In genomic region chrII:4904277-4904676, ce11 we compare ENCODE assay signal across 3 worm cellular contexts.
TF ChIP-seq lines count a peak whose summit lies in the region.

No protein-coding gene starts in this region.

TF ChIP-seq in whole organism, L1 larva, 84 proteins besides CTCF, POLR2A, EP300 and RAD21 (continued from another document):
- TF ChIP-seq efl-1 (optimal IDR thresholded peaks at IDR 0.05; lab: Kevin White, UChicago), result peak; percentile 80 to 89
- peak; percentile 66 to 95 for TF ChIP-seq efl-1 (GFP tag; optimal IDR thresholded peaks at IDR 0.05 in 1 of 2; lab: Kevin White, UChicago)
- no peak for TF ChIP-seq efl-3 (GFP tag; optimal IDR thresholded peaks at IDR 0.05; lab: Kevin White, UChicago)
- TF ChIP-seq mef-2 (tag; optimal IDR thresholded peaks at IDR 0.05; lab: Kevin White, UChicago), result no peak
- TF ChIP-seq pax-3 (tag; optimal IDR thresholded peaks at IDR 0.05; lab: Kevin White, UChicago), result no peak
- peak; percentile 48 for TF ChIP-seq blmp-1 (tag; optimal IDR thresholded peaks at IDR 0.05; lab: Kevin White, UChicago)
- TF ChIP-seq tlp-1 (tag; optimal IDR thresholded peaks at IDR 0.05; lab: Kevin White, UChicago), result no peak
- peak; percentile 80 for TF ChIP-seq nhr-71 (tag; optimal IDR thresholded peaks at IDR 0.05; lab: Kevin White, UChicago)
- no peak for TF ChIP-seq vab-15 (tag; optimal IDR thresholded peaks at IDR 0.05; lab: Kevin White, UChicago)
- no peak for TF ChIP-seq C04F5.9 (tag; optimal IDR thresholded peaks at IDR 0.05; lab: Kevin White, UChicago)
- TF ChIP-seq Y116A8C.19 (tag; optimal IDR thresholded peaks at IDR 0.05; lab: Kevin White, UChicago; ENCODE audit: borderline replicate concordance), result no peak
- TF ChIP-seq skn-1 (tag; optimal IDR thresholded peaks at IDR 0.05; lab: Kevin White, UChicago), result peak; percentile 85
- TF ChIP-seq ztf-4 (tag; optimal IDR thresholded peaks at IDR 0.05; lab: Kevin White, UChicago), result peak; percentile 32
- TF ChIP-seq unc-86 (tag; optimal IDR thresholded peaks at IDR 0.05; lab: Kevin White, UChicago), result peak; percentile 40
- peak; percentile 23 for TF ChIP-seq fkh-10 (GFP tag; optimal IDR thresholded peaks at IDR 0.05; lab: Kevin White, UChicago)
- peak; percentile 34 for TF ChIP-seq lin-13 (GFP tag; optimal IDR thresholded peaks at IDR 0.05; lab: Kevin White, UChicago)
- TF ChIP-seq hlh-17 (GFP tag; optimal IDR thresholded peaks at IDR 0.05; lab: Kevin White, UChicago; ENCODE audit: borderline replicate concordance), result no peak
- peak; percentile 56 for TF ChIP-seq dsc-1 (tag; optimal IDR thresholded peaks at IDR 0.05; lab: Kevin White, UChicago)
- TF ChIP-seq rnt-1 (tag; optimal IDR thresholded peaks at IDR 0.05; lab: Kevin White, UChicago), result peak; percentile 87
- TF ChIP-seq snu-23 (GFP tag; optimal IDR thresholded peaks at IDR 0.05; lab: Kevin White, UChicago), result peak; percentile 77
- peak; percentile 39 for TF ChIP-seq snpc-4 (tag; optimal IDR thresholded peaks at IDR 0.05; lab: Kevin White, UChicago)
- peak in 1 of 6 experiments; percentile 24 for TF ChIP-seq elt-3 (tag; optimal IDR thresholded peaks at IDR 0.05; lab: Kevin White, UChicago)
- peak; percentile 51 for TF ChIP-seq C16A3.4 (tag; optimal IDR thresholded peaks at IDR 0.05; lab: Kevin White, UChicago)
- peak; percentile 68 for TF ChIP-seq nhr-47 (tag; optimal IDR thresholded peaks at IDR 0.05; lab: Kevin White, UChicago)
- TF ChIP-seq F16B12.6 (tag; optimal IDR thresholded peaks at IDR 0.05; lab: Kevin White, UChicago), result peak; percentile 48
- TF ChIP-seq lir-3 (tag; optimal IDR thresholded peaks at IDR 0.05; lab: Kevin White, UChicago; ENCODE audit: poor library complexity), result peak; percentile 35
- no peak for TF ChIP-seq nhr-28 (tag; optimal IDR thresholded peaks at IDR 0.05; lab: Kevin White, UChicago)
- no peak for TF ChIP-seq nhr-11 (tag; optimal IDR thresholded peaks at IDR 0.05; lab: Kevin White, UChicago)
- TF ChIP-seq swsn-7 (tag; optimal IDR thresholded peaks at IDR 0.05; lab: Kevin White, UChicago), result peak; percentile 60
- no peak for TF ChIP-seq nhr-85 (tag; lab: Kevin White, UChicago)
- peak; percentile 85 for TF ChIP-seq mep-1 (tag; optimal IDR thresholded peaks at IDR 0.05; lab: Kevin White, UChicago)
- peak; percentile 30 to 61 (median 42) for TF ChIP-seq ceh-82 (tag; optimal IDR thresholded peaks at IDR 0.05; lab: Kevin White, UChicago)
- TF ChIP-seq unc-30 (tag; optimal IDR thresholded peaks at IDR 0.05; lab: Kevin White, UChicago), result no peak
- TF ChIP-seq tbx-2 (tag; optimal IDR thresholded peaks at IDR 0.05; lab: Kevin White, UChicago), result peak; percentile 67
- TF ChIP-seq egl-13 (tag; optimal IDR thresholded peaks at IDR 0.05; lab: Kevin White, UChicago), result peak; percentile 4

TF ChIP-seq in whole organism, L3 larva, 47 proteins besides CTCF, POLR2A, EP300 and RAD21 (continued from another document):
- TF ChIP-seq elt-3 (tag; optimal IDR thresholded peaks at IDR 0.05; lab: Kevin White, UChicago) (no peak), ama-1 (optimal IDR thresholded peaks at IDR 0.05; lab: Kevin White, UChicago) (no peak), pha-4 (tag; optimal IDR thresholded peaks at IDR 0.05; lab: Kevin White, UChicago) (peak; percentile 84), zag-1 (tag; optimal IDR thresholded peaks at IDR 0.05; lab: Kevin White, UChicago) (no peak), lsy-12 (tag; optimal IDR thresholded peaks at IDR 0.05; lab: Kevin White, UChicago) (no peak), ceh-9 (tag; optimal IDR thresholded peaks at IDR 0.05; lab: Kevin White, UChicago) (no peak), ceh-82 (tag; optimal IDR thresholded peaks at IDR 0.05; lab: Kevin White, UChicago) (no peak), elt-1 (tag; optimal IDR thresholded peaks at IDR 0.05; lab: Kevin White, UChicago) (no peak), fkh-10 (GFP tag; optimal IDR thresholded peaks at IDR 0.05; lab: Kevin White, UChicago) (peak; percentile 46), egl-5 (tag; optimal IDR thresholded peaks at IDR 0.05; lab: Kevin White, UChicago) (peak; percentile 78), tbx-2 (tag; optimal IDR thresholded peaks at IDR 0.05; lab: Kevin White, UChicago) (no peak), nhr-12 (tag; optimal IDR thresholded peaks at IDR 0.05; lab: Kevin White, UChicago) (no peak), unc-39 (tag; optimal IDR thresholded peaks at IDR 0.05; lab: Kevin White, UChicago) (no peak), elt-2 (tag; optimal IDR thresholded peaks at IDR 0.05; lab: Kevin White, UChicago) (peak; percentile 68), daf-12 (tag; optimal IDR thresholded peaks at IDR 0.05; lab: Kevin White, UChicago) (no peak), ZK546.5 (tag; optimal IDR thresholded peaks at IDR 0.05; lab: Kevin White, UChicago) (no peak), ceh-16 (tag; optimal IDR thresholded peaks at IDR 0.05; lab: Kevin White, UChicago) (no peak), pqm-1 (tag; optimal IDR thresholded peaks at IDR 0.05; lab: Kevin White, UChicago) (peak; percentile 50), fkh-2 (tag; optimal IDR thresholded peaks at IDR 0.05; lab: Kevin White, UChicago) (no peak), hmg-11 (tag; optimal IDR thresholded peaks at IDR 0.05; lab: Kevin White, UChicago) (peak; percentile 83), ztf-4 (tag; optimal IDR thresholded peaks at IDR 0.05; lab: Kevin White, UChicago) (no peak), ceh-28 (tag; optimal IDR thresholded peaks at IDR 0.05; lab: Kevin White, UChicago) (peak; percentile 36), aly-2 (tag; optimal IDR thresholded peaks at IDR 0.05; lab: Kevin White, UChicago) (no peak), egl-27 (tag; optimal IDR thresholded peaks at IDR 0.05; lab: Kevin White, UChicago) (peak; percentile 18), R02D3.7 (tag; optimal IDR thresholded peaks at IDR 0.05; lab: Kevin White, UChicago) (no peak), nhr-28 (tag; optimal IDR thresholded peaks at IDR 0.05; lab: Kevin White, UChicago) (no peak), lin-39 (tag; optimal IDR thresholded peaks at IDR 0.05; lab: Kevin White, UChicago) (peak; percentile 68), mml-1 (tag; optimal IDR thresholded peaks at IDR 0.05; lab: Kevin White, UChicago) (no peak)

TF ChIP-seq in whole organism, young adult, 124 proteins besides CTCF, POLR2A, EP300 and RAD21 (continued from another document):
- no peak for TF ChIP-seq F55B11.4 (tag; optimal IDR thresholded peaks at IDR 0.05; lab: Kevin White, UChicago; ENCODE audit: borderline replicate concordance, insufficient read depth)
- peak; percentile 47; the same call in 1 of the 2 replicates for TF ChIP-seq madf-8 (GFP tag; conservative IDR thresholded peaks at IDR 0.05; lab: Robert Waterston, UW)
- TF ChIP-seq die-1 (tag; optimal IDR thresholded peaks at IDR 0.05; lab: Kevin White, UChicago), result no peak
- no peak for TF ChIP-seq cebp-2 (GFP tag; IDR thresholded peaks at IDR 0.05; lab: Robert Waterston, UW)
- 0 out of 2 replicates have a peak, but pooled peaks have one; percentile 49 for TF ChIP-seq Y67H2A.10 (GFP tag; conservative IDR thresholded peaks at IDR 0.05; lab: Robert Waterston, UW)
- TF ChIP-seq bed-2 (GFP tag; IDR thresholded peaks at IDR 0.05; lab: Robert Waterston, UW), result no peak
- TF ChIP-seq tlf-1 (GFP tag; optimal IDR thresholded peaks at IDR 0.05; lab: Kevin White, UChicago), result peak; percentile 46
- TF ChIP-seq B0336.3 (GFP tag; IDR thresholded peaks at IDR 0.05; lab: Robert Waterston, UW), result no peak; the same call in 1 of the 2 replicates
- TF ChIP-seq C17E4.6 (GFP tag; IDR thresholded peaks at IDR 0.05; lab: Robert Waterston, UW), result no peak
- no peak for TF ChIP-seq T07F8.4 (tag; optimal IDR thresholded peaks at IDR 0.05; lab: Kevin White, UChicago)
- peak; percentile 40 for TF ChIP-seq attf-5 (GFP tag; optimal IDR thresholded peaks at IDR 0.05; lab: Kevin White, UChicago)
- no peak for TF ChIP-seq hrde-1 (tag; optimal IDR thresholded peaks at IDR 0.05; lab: Kevin White, UChicago; ENCODE audit: borderline replicate concordance)
- no peak for TF ChIP-seq hlh-12 (tag; optimal IDR thresholded peaks at IDR 0.05; lab: Kevin White, UChicago)
- no peak for TF ChIP-seq ztf-22 (GFP tag; optimal IDR thresholded peaks at IDR 0.05; lab: Kevin White, UChicago)
- TF ChIP-seq snpc-1.3 (tag; optimal IDR thresholded peaks at IDR 0.05; lab: Kevin White, UChicago; ENCODE audit: insufficient read depth), result peak; percentile 58
- peak; percentile 29 for TF ChIP-seq unc-62 (GFP tag; optimal IDR thresholded peaks at IDR 0.05; lab: Kevin White, UChicago)
- TF ChIP-seq madf-3 (GFP tag; IDR thresholded peaks at IDR 0.05; lab: Robert Waterston, UW), result peak; percentile 29; the same call in 1 of the 2 replicates
- TF ChIP-seq tbx-9 (tag; optimal IDR thresholded peaks at IDR 0.05; lab: Kevin White, UChicago; ENCODE audit: borderline replicate concordance), result no peak
- TF ChIP-seq bed-1 (GFP tag; IDR thresholded peaks at IDR 0.05; lab: Robert Waterston, UW), result no peak
- TF ChIP-seq hmg-1.2 (GFP tag; IDR thresholded peaks at IDR 0.05; lab: Robert Waterston, UW), result peak; percentile 94
- no peak for TF ChIP-seq Y79H2A.3 (GFP tag; conservative IDR thresholded peaks at IDR 0.05; lab: Robert Waterston, UW)
- no peak for TF ChIP-seq let-607 (tag; optimal IDR thresholded peaks at IDR 0.05; lab: Kevin White, UChicago)
- TF ChIP-seq mes-4 (tag; optimal IDR thresholded peaks at IDR 0.05; lab: Kevin White, UChicago), result no peak
- TF ChIP-seq ama-1 (optimal IDR thresholded peaks at IDR 0.05; lab: Kevin White, UChicago), result no peak
- no peak for TF ChIP-seq ama-1 (GFP tag; optimal IDR thresholded peaks at IDR 0.05; lab: Kevin White, UChicago)
- no peak for TF ChIP-seq sptf-2 (GFP tag; optimal IDR thresholded peaks at IDR 0.05; lab: Kevin White, UChicago)
- no peak for TF ChIP-seq hlh-26 (GFP tag; conservative IDR thresholded peaks at IDR 0.05; lab: Robert Waterston, UW)
- peak; percentile 37 for TF ChIP-seq pha-4 (tag; optimal IDR thresholded peaks at IDR 0.05; lab: Kevin White, UChicago)
- no peak for TF ChIP-seq unc-130 (GFP tag; optimal IDR thresholded peaks at IDR 0.05; lab: Kevin White, UChicago)
- peak; percentile 44 for TF ChIP-seq F49E8.2 (tag; optimal IDR thresholded peaks at IDR 0.05; lab: Kevin White, UChicago; ENCODE audit: insufficient read depth)
- peak; percentile 39; the same call in 1 of the 2 replicates for TF ChIP-seq ceh-91 (GFP tag; IDR thresholded peaks at IDR 0.05; lab: Robert Waterston, UW)
- TF ChIP-seq nhr-120 (GFP tag; IDR thresholded peaks at IDR 0.05; lab: Robert Waterston, UW), result no peak
- TF ChIP-seq K12H6.12 (tag; optimal IDR thresholded peaks at IDR 0.05; lab: Kevin White, UChicago), result peak; percentile 7
- no peak for TF ChIP-seq lin-26 (GFP tag; IDR thresholded peaks at IDR 0.05; lab: Robert Waterston, UW)
- TF ChIP-seq xnd-1 (tag; optimal IDR thresholded peaks at IDR 0.05; lab: Kevin White, UChicago), result peak; percentile 26
- TF ChIP-seq hsf-1 (GFP tag; IDR thresholded peaks at IDR 0.05; lab: Robert Waterston, UW), result peak; percentile 96
- 0 out of 2 replicates have a peak, but pooled peaks have one; percentile 27 for TF ChIP-seq nfyb-1 (GFP tag; IDR thresholded peaks at IDR 0.05; lab: Robert Waterston, UW)
- peak; percentile 77 for TF ChIP-seq lsl-1 (GFP tag; optimal IDR thresholded peaks at IDR 0.05; lab: Kevin White, UChicago)
- TF ChIP-seq dpff-1 (tag; optimal IDR thresholded peaks at IDR 0.05; lab: Kevin White, UChicago), result no peak
- TF ChIP-seq dpl-1 (GFP tag; optimal IDR thresholded peaks at IDR 0.05; lab: Kevin White, UChicago), result peak; percentile 31
- TF ChIP-seq lag-1 (GFP tag; IDR thresholded peaks at IDR 0.05; lab: Robert Waterston, UW), result no peak
- TF ChIP-seq ztf-18 (tag; optimal IDR thresholded peaks at IDR 0.05; lab: Kevin White, UChicago), result peak; percentile 17
- TF ChIP-seq efl-1 (GFP tag; optimal IDR thresholded peaks at IDR 0.05; lab: Kevin White, UChicago), result peak; percentile 69
- TF ChIP-seq zfh-2 (GFP tag; conservative IDR thresholded peaks at IDR 0.05; lab: Robert Waterston, UW), result no peak; the same call in 1 of the 2 replicates
- no peak for TF ChIP-seq nfya-2 (GFP tag; IDR thresholded peaks at IDR 0.05; lab: Robert Waterston, UW)
- peak; percentile 32 for TF ChIP-seq ceh-27 (GFP tag; optimal IDR thresholded peaks at IDR 0.05; lab: Kevin White, UChicago)
- no peak for TF ChIP-seq ztf-28 (GFP tag; IDR thresholded peaks at IDR 0.05; lab: Robert Waterston, UW)
- TF ChIP-seq ekl-4 (GFP tag; IDR thresholded peaks at IDR 0.05; lab: Robert Waterston, UW), result peak; percentile 64
- peak; percentile 52 for TF ChIP-seq snpc-1.1 (tag; optimal IDR thresholded peaks at IDR 0.05; lab: Kevin White, UChicago; ENCODE audit: insufficient read depth)
- TF ChIP-seq ztf-26 (tag; optimal IDR thresholded peaks at IDR 0.05; lab: Kevin White, UChicago), result no peak
- TF ChIP-seq nhr-27 (tag; optimal IDR thresholded peaks at IDR 0.05; lab: Kevin White, UChicago), result no peak
- TF ChIP-seq F23B12.7 (tag; optimal IDR thresholded peaks at IDR 0.05; lab: Kevin White, UChicago; ENCODE audit: insufficient read depth), result peak; percentile 80
- TF ChIP-seq K11D2.4 (GFP tag; IDR thresholded peaks at IDR 0.05; lab: Robert Waterston, UW), result no peak
- peak; percentile 36 for TF ChIP-seq rpc-1 (optimal IDR thresholded peaks at IDR 0.05; lab: Kevin White, UChicago)
- TF ChIP-seq rpc-1 (tag; optimal IDR thresholded peaks at IDR 0.05; lab: Kevin White, UChicago), result no peak
- TF ChIP-seq attf-3 (GFP tag; conservative IDR thresholded peaks at IDR 0.05; lab: Robert Waterston, UW), result no peak
- peak; percentile 73 for TF ChIP-seq dox-1 (GFP tag; IDR thresholded peaks at IDR 0.05; lab: Robert Waterston, UW)
- no peak for TF ChIP-seq F52B5.7 (tag; optimal IDR thresholded peaks at IDR 0.05; lab: Kevin White, UChicago)
- no peak for TF ChIP-seq ztf-25 (GFP tag; IDR thresholded peaks at IDR 0.05; lab: Robert Waterston, UW)
